Fruit fly (Drosophila melanogaster) whole organism: ENCODE results near the gene CG7024.

ENCODE experiments used
- CG8478 ChIP-seq: fragments of >200 bp; optimal IDR thresholded peaks from 2 replicates; lab custom pipeline; 2018; ENCODE audit warnings: inconsistent platforms
- Dll ChIP-seq: fragments of >200 bp; optimal IDR thresholded peaks from 2 replicates; lab custom pipeline; 2017
- EcR ChIP-seq, 2 experiments: fragments of >200 bp; optimal IDR thresholded peaks; 2 replicates each; lab custom pipeline; 2017; ENCODE audit warnings: missing biosample characterization in 2 of 2, missing genetic modification characterization in 2 of 2, missing genetic modification reagents in 2 of 2
- pan ChIP-seq: fragments of >200 bp; optimal IDR thresholded peaks from 2 replicates; lab custom pipeline; 2017

DNA sequence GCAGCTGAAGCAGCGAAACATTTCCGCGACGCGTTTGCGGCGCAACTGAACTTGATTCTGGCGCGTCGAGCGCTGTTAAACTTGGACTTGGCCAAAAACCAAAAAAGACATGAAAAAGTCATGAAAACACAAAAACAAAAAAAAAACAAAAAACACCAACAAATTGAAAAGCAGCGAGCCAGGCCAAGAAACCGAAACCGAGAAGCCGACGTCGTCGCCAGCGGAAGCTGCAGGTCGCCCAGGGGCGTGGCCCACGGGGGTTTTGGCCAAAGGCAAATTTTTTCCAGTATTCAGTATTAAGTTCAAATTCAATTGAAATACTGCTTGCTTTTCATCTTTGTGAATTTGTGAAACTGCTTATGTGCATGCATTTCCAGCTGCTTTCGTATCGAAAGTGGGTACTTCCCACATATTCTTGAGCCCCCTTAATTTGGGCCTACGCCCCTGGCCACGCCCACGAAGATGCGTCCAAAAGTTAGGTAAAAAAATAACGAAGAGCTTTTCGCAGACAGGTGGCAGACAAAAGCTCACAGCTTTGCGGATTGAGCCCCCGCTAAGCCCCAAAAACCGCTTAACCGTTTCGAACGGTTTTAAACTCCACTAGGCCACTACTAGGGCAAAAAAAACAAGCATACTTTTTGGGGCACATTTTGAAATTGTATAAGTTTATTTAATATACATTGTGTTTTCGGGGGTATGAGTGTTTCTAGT, 38.3 kb upstream of the CG7024 start, which contains the start of gene CG3009:
- TF ChIP-seq CG8478 (lab: Kevin White, UChicago) = no peak
- no peak for TF ChIP-seq pan (lab: Kevin White, UChicago)
- no peak for TF ChIP-seq EcR (GFP tag; optimal IDR thresholded peaks at IDR 0.05; lab: Kevin White, UChicago)
- TF ChIP-seq Dll (lab: Kevin White, UChicago) = no peak
